Worm (Caenorhabditis elegans) whole organism, L2 larva: ENCODE results near the gene K05F6.8.

ENCODE experiments used
- lin-39 ChIP-seq: fragments of 150-350 bp; optimal IDR thresholded peaks from 2 replicates; lab custom pipeline; 2014; ENCODE audit warnings: missing biosample characterization, missing genetic modification reagents, missing genetic modification characterization
- mdl-1 ChIP-seq, 2 experiments: fragments of 150-350 bp in 1 of 2; sonication (generic microtip) in 1 of 2; optimal IDR thresholded peaks; 2 replicates each; lab custom pipeline; 2017; ENCODE audit warnings: missing biosample characterization in 2 of 2, missing genetic modification characterization in 2 of 2
- nhr-23 ChIP-seq: fragments of 150-350 bp; optimal IDR thresholded peaks from 2 replicates; lab custom pipeline; 2014; ENCODE audit warnings: missing biosample characterization, missing genetic modification reagents, missing genetic modification characterization

- no peak for TF ChIP-seq nhr-23 (tag; lab: Kevin White, UChicago)
- TF ChIP-seq mdl-1 (tag; optimal IDR thresholded peaks at IDR 0.05; lab: Kevin White, UChicago), result no peak
- no peak for TF ChIP-seq lin-39 (tag; lab: Kevin White, UChicago)
These were observed 47.7 kb downstream of the K05F6.8 start for ce11 chrII:1519867-1520266.
